Worm (Caenorhabditis elegans): Measurements from ENCODE around the gene ZC250.5.

The ZC250.5 gene

DNA sequence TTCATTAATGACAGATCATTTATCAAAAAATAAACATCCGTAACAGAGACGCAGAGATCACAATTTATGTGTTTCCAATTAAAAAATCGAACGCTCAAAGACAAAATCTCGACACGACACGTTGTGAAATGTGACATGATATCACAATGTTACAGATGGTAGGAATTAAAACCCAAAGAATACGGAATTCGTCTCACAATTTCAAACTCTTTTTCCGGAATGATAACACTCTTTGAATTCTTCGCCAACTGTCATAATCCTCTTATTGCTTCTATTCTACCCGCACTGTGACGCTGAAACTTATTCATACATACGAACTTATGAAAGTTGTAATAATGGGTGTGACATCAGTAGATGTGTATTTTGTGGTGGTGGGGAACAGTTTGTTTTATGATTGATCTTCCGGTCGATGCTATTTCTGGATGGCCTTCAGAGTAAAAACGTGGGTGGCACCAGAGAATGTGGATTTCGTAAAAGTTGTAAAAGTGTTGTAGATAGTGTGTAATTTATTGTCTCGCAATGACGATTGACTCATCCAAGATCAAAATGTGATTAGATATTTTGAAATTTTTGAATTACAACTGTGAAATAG is 11.0 kb downstream of the ZC250.5 start:
- TF ChIP-seq lin-11 (tag; optimal IDR thresholded peaks at IDR 0.05) (no peak), mab-5 (tag; optimal IDR thresholded peaks at IDR 0.05) (no peak), nhr-6 (tag; optimal IDR thresholded peaks at IDR 0.05) (no peak), nhr-21 (tag; optimal IDR thresholded peaks at IDR 0.05) (no peak), ztf-11 (tag; optimal IDR thresholded peaks at IDR 0.05) (no peak), sma-9 (GFP tag; optimal IDR thresholded peaks at IDR 0.05) (peak; percentile 57), sma-9 (tag; optimal IDR thresholded peaks at IDR 0.05) (no peak), fos-1 (tag; optimal IDR thresholded peaks at IDR 0.05) (peak; percentile 63), peb-1 (tag; optimal IDR thresholded peaks at IDR 0.05) (no peak), nhr-77 (tag; optimal IDR thresholded peaks at IDR 0.05) (no peak), skn-1 (tag; optimal IDR thresholded peaks at IDR 0.05) (no peak), ztf-4 (tag; optimal IDR thresholded peaks at IDR 0.05) (no peak), F13H6.1 (tag; optimal IDR thresholded peaks at IDR 0.05) (no peak), ceh-82 (tag; optimal IDR thresholded peaks at IDR 0.05) (no peak), crh-2 (tag; optimal IDR thresholded peaks at IDR 0.05) (peak; percentile 5)

DNA sequence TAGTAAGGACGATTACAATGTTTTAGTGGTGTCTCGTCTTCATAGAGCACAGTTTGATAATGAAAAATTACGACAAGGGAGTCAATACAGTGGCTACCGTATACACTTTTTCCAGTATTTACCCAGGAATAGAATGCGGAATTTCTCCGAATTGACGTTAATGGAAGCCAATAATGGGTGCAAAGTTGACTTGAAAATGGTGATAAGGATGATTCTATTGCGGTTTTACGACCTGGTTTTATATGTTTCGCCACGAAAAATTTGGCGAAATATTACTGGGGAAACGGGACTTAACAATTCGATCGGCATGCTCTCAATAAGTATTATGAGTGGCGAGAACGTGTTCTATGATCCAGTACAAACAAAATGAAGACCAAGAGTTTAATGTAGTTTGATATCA is 14.3 kb downstream of the ZC250.5 start:
- no peak for TF ChIP-seq nhr-12 (tag; optimal IDR thresholded peaks at IDR 0.05)
- peak; percentile 54 for TF ChIP-seq sma-9 (GFP tag; optimal IDR thresholded peaks at IDR 0.05)
- TF ChIP-seq sma-9 (tag; optimal IDR thresholded peaks at IDR 0.05): no peak

DNA sequence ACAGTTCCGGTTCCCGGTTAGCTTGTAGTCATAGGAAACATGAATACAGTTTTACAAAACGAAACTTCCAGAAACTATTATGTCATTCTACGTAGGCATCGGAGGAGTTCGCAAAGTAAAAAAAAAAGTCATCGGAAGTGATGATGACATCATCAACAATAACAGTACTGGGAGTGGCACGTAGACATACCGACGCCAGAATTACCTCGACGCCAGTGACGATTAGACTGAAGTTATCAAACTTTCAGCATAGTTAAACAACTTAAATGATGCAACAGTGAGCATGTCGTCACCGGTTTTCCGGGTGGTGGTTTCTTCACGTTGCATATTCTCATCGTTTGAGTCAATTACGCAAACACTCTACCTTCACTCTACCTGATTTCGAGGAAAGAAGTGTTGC is 14.8 kb downstream of the ZC250.5 start:
- peak; percentile 15 for TF ChIP-seq nhr-129 (tag; optimal IDR thresholded peaks at IDR 0.05)
- TF ChIP-seq sma-9 (GFP tag; optimal IDR thresholded peaks at IDR 0.05): peak; percentile 69
- no peak for TF ChIP-seq sma-9 (tag; optimal IDR thresholded peaks at IDR 0.05)
- TF ChIP-seq sma-3 (GFP tag; optimal IDR thresholded peaks at IDR 0.05): peak; percentile 90
- no peak for TF ChIP-seq blmp-1 (tag; optimal IDR thresholded peaks at IDR 0.05; ENCODE audit: insufficient read depth)

DNA sequence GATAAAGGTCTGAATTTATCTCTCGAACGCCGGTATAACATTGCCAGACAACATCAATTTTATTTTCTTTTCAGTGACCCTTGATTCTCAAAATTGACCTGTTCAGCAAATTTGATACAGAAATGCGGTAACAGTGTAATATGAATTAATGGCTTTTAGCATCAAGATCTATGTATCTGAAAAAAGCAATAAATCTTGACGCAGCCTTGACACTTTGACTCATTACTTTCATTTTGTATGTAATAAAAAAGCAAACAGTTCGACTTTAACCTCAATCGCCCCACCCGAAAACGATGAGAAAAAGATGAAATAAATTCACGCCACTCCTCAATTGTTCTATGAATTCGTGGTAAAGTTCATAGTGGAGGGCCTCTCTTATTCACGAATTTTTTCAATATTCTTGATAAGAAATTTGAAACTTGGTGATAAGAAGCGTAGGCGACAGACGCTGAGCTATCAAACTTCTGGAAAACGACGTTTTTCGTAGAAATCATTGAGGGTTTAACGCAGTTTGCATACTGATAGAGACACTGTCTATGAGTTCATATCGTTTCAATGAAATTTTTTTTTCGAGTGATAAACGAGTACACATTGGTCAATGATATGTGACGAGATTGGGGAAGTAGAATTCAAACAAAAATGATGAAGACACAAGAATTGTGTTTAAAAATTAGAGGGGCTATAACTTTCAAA is 16.0 kb downstream of the ZC250.5 start:
- peak; percentile 47 for TF ChIP-seq blmp-1 (tag; optimal IDR thresholded peaks at IDR 0.05; ENCODE audit: insufficient read depth)
- TF ChIP-seq fos-1 (tag; optimal IDR thresholded peaks at IDR 0.05): peak; percentile 87
- TF ChIP-seq sma-9 (GFP tag; optimal IDR thresholded peaks at IDR 0.05): peak; percentile 79
- no peak for TF ChIP-seq sma-9 (tag; optimal IDR thresholded peaks at IDR 0.05)
- TF ChIP-seq F13H6.1 (tag; optimal IDR thresholded peaks at IDR 0.05): no peak
- peak; percentile 72 for TF ChIP-seq sma-3 (GFP tag; optimal IDR thresholded peaks at IDR 0.05)
- no peak for TF ChIP-seq unc-55 (GFP tag; optimal IDR thresholded peaks at IDR 0.05)
- no peak for TF ChIP-seq nhr-23 (tag; optimal IDR thresholded peaks at IDR 0.05)
- TF ChIP-seq nhr-77 (tag; optimal IDR thresholded peaks at IDR 0.05): no peak
- TF ChIP-seq crh-2 (tag; optimal IDR thresholded peaks at IDR 0.05): peak; percentile 29
- TF ChIP-seq nhr-25 (tag; optimal IDR thresholded peaks at IDR 0.05): peak; percentile 54

DNA sequence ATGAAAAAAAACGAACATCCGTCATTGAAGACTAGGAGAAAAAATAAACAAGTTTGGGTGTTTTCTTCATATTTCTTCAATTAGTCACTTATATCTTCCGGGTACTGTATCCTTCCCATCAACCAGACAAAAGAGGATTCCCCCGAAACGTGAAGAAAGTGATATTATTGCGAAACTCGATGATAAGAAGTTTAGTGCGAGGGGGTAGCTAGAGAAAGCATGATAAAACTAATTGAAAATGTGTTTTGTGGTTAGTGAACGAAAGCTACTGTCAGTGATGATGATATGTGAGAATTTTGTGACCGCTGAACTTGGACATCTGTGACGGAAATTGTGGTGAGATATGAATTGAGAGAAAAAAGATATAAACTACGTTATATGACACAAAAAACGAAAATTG is 17.4 kb downstream of the ZC250.5 start:
- TF ChIP-seq egl-27 (tag; optimal IDR thresholded peaks at IDR 0.05): peak; percentile 77
- no peak for TF ChIP-seq unc-62 (GFP tag; optimal IDR thresholded peaks at IDR 0.05)
- no peak for TF ChIP-seq unc-55 (GFP tag; optimal IDR thresholded peaks at IDR 0.05)
- peak; percentile 12 for TF ChIP-seq gmeb-1 (tag; optimal IDR thresholded peaks at IDR 0.05)
- no peak for TF ChIP-seq ztf-11 (tag; optimal IDR thresholded peaks at IDR 0.05)
- no peak for TF ChIP-seq skn-1 (tag; optimal IDR thresholded peaks at IDR 0.05)
- TF ChIP-seq elt-1 (tag; optimal IDR thresholded peaks at IDR 0.05): no peak
- TF ChIP-seq ztf-1 (GFP tag; conservative IDR thresholded peaks at IDR 0.05): no peak
- TF ChIP-seq lin-13 (GFP tag; optimal IDR thresholded peaks at IDR 0.05): no peak
- TF ChIP-seq nhr-10 (tag; optimal IDR thresholded peaks at IDR 0.05): no peak
- TF ChIP-seq mdl-1 (tag; optimal IDR thresholded peaks at IDR 0.05): peak; percentile 31 to 49
- no peak for TF ChIP-seq nhr-12 (tag; optimal IDR thresholded peaks at IDR 0.05)
- no peak for TF ChIP-seq nhr-6 (tag; optimal IDR thresholded peaks at IDR 0.05)
- TF ChIP-seq nhr-25 (tag; optimal IDR thresholded peaks at IDR 0.05): peak; percentile 79
- TF ChIP-seq lsy-2 (tag; optimal IDR thresholded peaks at IDR 0.05): peak in 1 of 2 experiments; percentile 52
- TF ChIP-seq peb-1 (tag; optimal IDR thresholded peaks at IDR 0.05): no peak
- peak; percentile 55 for TF ChIP-seq crh-2 (tag; optimal IDR thresholded peaks at IDR 0.05)
- TF ChIP-seq F13H6.1 (tag; optimal IDR thresholded peaks at IDR 0.05): no peak
- no peak for TF ChIP-seq ztf-4 (tag; optimal IDR thresholded peaks at IDR 0.05)
- TF ChIP-seq lin-11 (tag; optimal IDR thresholded peaks at IDR 0.05): no peak
- no peak for TF ChIP-seq ama-1 (optimal IDR thresholded peaks at IDR 0.05)
- TF ChIP-seq nhr-21 (tag; optimal IDR thresholded peaks at IDR 0.05): peak; percentile 90
- TF ChIP-seq lin-39 (tag; optimal IDR thresholded peaks at IDR 0.05): no peak
- no peak for TF ChIP-seq zag-1 (tag; optimal IDR thresholded peaks at IDR 0.05)
- TF ChIP-seq snpc-4 (tag; optimal IDR thresholded peaks at IDR 0.05): no peak
- no peak for TF ChIP-seq nhr-77 (tag; optimal IDR thresholded peaks at IDR 0.05)
- no peak for TF ChIP-seq elt-3 (tag; optimal IDR thresholded peaks at IDR 0.05)
- TF ChIP-seq aly-2 (tag; optimal IDR thresholded peaks at IDR 0.05): no peak
- TF ChIP-seq nhr-23 (tag; optimal IDR thresholded peaks at IDR 0.05): no peak
- no peak for TF ChIP-seq nhr-11 (tag; optimal IDR thresholded peaks at IDR 0.05)
- TF ChIP-seq fos-1 (tag; optimal IDR thresholded peaks at IDR 0.05): peak; percentile 91
- no peak for TF ChIP-seq sem-4 (tag; optimal IDR thresholded peaks at IDR 0.05)
- no peak for TF ChIP-seq C34F6.9 (tag; optimal IDR thresholded peaks at IDR 0.05)
- no peak for TF ChIP-seq nhr-237 (tag; optimal IDR thresholded peaks at IDR 0.05)

Data from whole organism, L2 larva.